Fruit fly (Drosophila melanogaster): Measurements from ENCODE around the gene ChT.

The ChT gene

dm6 chr3R:18670441-18671111, 9.8 kb upstream of the ChT start (continued):
- TF ChIP-seq CG33213 (GFP tag; optimal IDR thresholded peaks at IDR 0.05) (no peak), CG6813 (GFP tag; optimal IDR thresholded peaks at IDR 0.05) (peak; percentile 24), CG18476 (GFP tag; optimal IDR thresholded peaks at IDR 0.05) (no peak), Lim3 (GFP tag; IDR thresholded peaks at IDR 0.05) (no peak), Kr (GFP tag; optimal IDR thresholded peaks at IDR 0.05) (no peak), Bgb (GFP tag; IDR thresholded peaks at IDR 0.05; ENCODE audit: partially characterized antibody) (no peak), dm (GFP tag; optimal IDR thresholded peaks at IDR 0.05) (no peak), CG30403 (GFP tag; optimal IDR thresholded peaks at IDR 0.05) (peak; percentile 75), B-H2 (GFP tag; optimal IDR thresholded peaks at IDR 0.05) (no peak), crc (GFP tag; optimal IDR thresholded peaks at IDR 0.05) (no peak), CG2202 (tag; optimal IDR thresholded peaks at IDR 0.05) (no peak), TFAM (GFP tag; optimal IDR thresholded peaks at IDR 0.05) (no peak), hkb (optimal IDR thresholded peaks at IDR 0.05) (no peak), hkb (GFP tag; IDR thresholded peaks at IDR 0.05) (peak; percentile 70; the same call in 1 of the 2 replicates), da (GFP tag; optimal IDR thresholded peaks at IDR 0.05) (no peak), CG16815 (GFP tag; optimal IDR thresholded peaks at IDR 0.05) (peak; percentile 6), CG18764 (GFP tag; optimal IDR thresholded peaks at IDR 0.05) (no peak), Lpt (GFP tag; optimal IDR thresholded peaks at IDR 0.05) (no peak), CG2678 (tag; optimal IDR thresholded peaks at IDR 0.05) (peak; percentile 91), CG8089 (GFP tag; optimal IDR thresholded peaks at IDR 0.05) (no peak), CG17912 (GFP tag; optimal IDR thresholded peaks at IDR 0.05) (no peak), unc-4 (GFP tag; IDR thresholded peaks at IDR 0.05; ENCODE audit: partially characterized antibody) (no peak), CG18619 (GFP tag; optimal IDR thresholded peaks at IDR 0.05) (no peak), row (GFP tag; IDR thresholded peaks at IDR 0.05) (peak; percentile 65), disco-r (GFP tag; optimal IDR thresholded peaks at IDR 0.05) (no peak), sob (GFP tag; IDR thresholded peaks at IDR 0.05) (peak; percentile 52; the same call in 1 of the 2 replicates), br (optimal IDR thresholded peaks at IDR 0.05) (no peak), CG1603 (tag; optimal IDR thresholded peaks at IDR 0.05) (peak; percentile 39), CG11723 (GFP tag; optimal IDR thresholded peaks at IDR 0.05) (no peak), sqz (GFP tag; optimal IDR thresholded peaks at IDR 0.05) (no peak), CG12104 (GFP tag; optimal IDR thresholded peaks at IDR 0.05) (no peak), CG17568 (GFP tag; optimal IDR thresholded peaks at IDR 0.05) (no peak), CG10462 (GFP tag; optimal IDR thresholded peaks at IDR 0.05) (no peak), CG8359 (GFP tag; optimal IDR thresholded peaks at IDR 0.05; ENCODE audit: borderline replicate concordance) (no peak), CG5953 (GFP tag; IDR thresholded peaks at IDR 0.05) (no peak), lov (optimal IDR thresholded peaks at IDR 0.05) (no peak), lov (GFP tag; IDR thresholded peaks at IDR 0.05) (no peak), Awh (GFP tag; IDR thresholded peaks at IDR 0.05) (peak; percentile 27; the same call in 1 of the 2 replicates), CG10366 (GFP tag; IDR thresholded peaks at IDR 0.05) (no peak), Atf-2 (GFP tag; optimal IDR thresholded peaks at IDR 0.05) (no peak), CG9437 (GFP tag; optimal IDR thresholded peaks at IDR 0.05) (peak; percentile 14), CG17829 (tag; optimal IDR thresholded peaks at IDR 0.05) (peak; percentile 39), Rx (GFP tag; IDR thresholded peaks at IDR 0.05) (no peak), BtbVII (GFP tag; optimal IDR thresholded peaks at IDR 0.05) (no peak), trem (tag; optimal IDR thresholded peaks at IDR 0.05) (peak; percentile 7), chm (GFP tag; IDR thresholded peaks at IDR 0.05) (no peak), CG17328 (GFP tag; IDR thresholded peaks at IDR 0.05) (peak; percentile 47; the same call in 1 of the 2 replicates), Stat92E (GFP tag; optimal IDR thresholded peaks at IDR 0.05) (no peak), Sry-δ (GFP tag; optimal IDR thresholded peaks at IDR 0.05) (no peak), sug (tag; optimal IDR thresholded peaks at IDR 0.05) (no peak), CG32772 (GFP tag; IDR thresholded peaks at IDR 0.05) (no peak), so (GFP tag; IDR thresholded peaks at IDR 0.05) (no peak)
